Fruit fly (Drosophila melanogaster) whole organism, embryonic: ENCODE results near the gene eca.
A peak's percentile ranks its signal among the peaks of the same experiment; 100 is the strongest.

ENCODE experiments used
- CG12219 ChIP-seq: fragments of 200-800 bp; sonication (Bioruptor generic); optimal IDR thresholded peaks from 3 replicates; lab custom pipeline; 2018; ENCODE audit warnings: missing biosample characterization, mild to moderate bottlenecking, missing genetic modification characterization
- CG1233 ChIP-seq: fragments of 200-800 bp; sonication (Bioruptor generic); optimal IDR thresholded peaks from 4 replicates; lab custom pipeline; 2018; ENCODE audit warnings: missing biosample characterization, mild to moderate bottlenecking, missing genetic modification characterization
- CG13287 ChIP-seq: fragments of 200-800 bp; sonication (Bioruptor generic); IDR thresholded peaks from 2 replicates; pipeline ENCODE4 v1.3.6; 2022; ENCODE audit warnings: missing biosample characterization, missing genetic modification characterization; ENCODE audit not compliant: partially characterized antibody
- CG14014 ChIP-seq: fragments of 200-800 bp; sonication (Bioruptor generic); IDR thresholded peaks from 2 replicates; pipeline ENCODE4 v1.3.6; 2022; ENCODE audit warnings: missing biosample characterization, missing genetic modification characterization
- CG14860 ChIP-seq: fragments of 200-800 bp; sonication (Bioruptor generic); IDR thresholded peaks from 3 replicates; pipeline ENCODE4 v1.3.6; 2022; ENCODE audit warnings: missing biosample characterization, missing genetic modification characterization; ENCODE audit not compliant: partially characterized antibody
- CG14965 ChIP-seq: fragments of 200-800 bp; sonication (Bioruptor generic); optimal IDR thresholded peaks from 2 replicates; lab custom pipeline; 2016; ENCODE audit warnings: missing biosample characterization, missing genetic modification characterization, borderline replicate concordance
- CG15011 ChIP-seq: fragments of 200-800 bp; sonication (Bioruptor generic); optimal IDR thresholded peaks from 3 replicates; lab custom pipeline; 2018; ENCODE audit warnings: missing biosample characterization, mild to moderate bottlenecking, missing genetic modification characterization
- CG1529 ChIP-seq: fragments of 200-800 bp; sonication (Bioruptor generic); optimal IDR thresholded peaks from 3 replicates; lab custom pipeline; 2018; ENCODE audit warnings: missing biosample characterization, missing genetic modification characterization
- CG15514 ChIP-seq: fragments of 200-800 bp; sonication (Bioruptor generic); optimal IDR thresholded peaks from 3 replicates; lab custom pipeline; 2017; ENCODE audit warnings: missing biosample characterization, missing genetic modification characterization, mild to moderate bottlenecking, moderate library complexity, missing genetic modification reagents
- CG1602 ChIP-seq: fragments of 200-800 bp; sonication (Bioruptor generic); optimal IDR thresholded peaks from 3 replicates; lab custom pipeline; 2016; ENCODE audit warnings: missing biosample characterization, missing genetic modification characterization
- CG2199 ChIP-seq: fragments of 200-800 bp; sonication (Bioruptor generic); IDR thresholded peaks from 3 replicates; pipeline ENCODE4 v1.3.6; 2022; ENCODE audit warnings: missing biosample characterization, missing genetic modification characterization
- CG2678 ChIP-seq: fragments of 200-800 bp; sonication (Bioruptor generic); optimal IDR thresholded peaks from 3 replicates; lab custom pipeline; 2019; ENCODE audit warnings: missing biosample characterization, mild to moderate bottlenecking, missing genetic modification characterization, moderate library complexity
- CG4854 ChIP-seq: fragments of 200-800 bp; sonication (Bioruptor generic); optimal IDR thresholded peaks from 2 replicates; lab custom pipeline; 2016; ENCODE audit warnings: missing biosample characterization, missing genetic modification characterization, inconsistent platforms
- CG7357 ChIP-seq: fragments of 200-800 bp; sonication (Bioruptor generic); IDR thresholded peaks from 3 replicates; pipeline ENCODE4 v1.3.6; 2022; ENCODE audit warnings: missing biosample characterization, missing genetic modification characterization
- CG7928 ChIP-seq: fragments of 200-800 bp; sonication (Bioruptor generic); optimal IDR thresholded peaks from 2 replicates; lab custom pipeline; 2017; ENCODE audit warnings: missing biosample characterization, mild to moderate bottlenecking, missing genetic modification characterization
- CG9797 ChIP-seq: fragments of 200-800 bp; sonication (Bioruptor generic); optimal IDR thresholded peaks from 3 replicates; lab custom pipeline; 2018; ENCODE audit warnings: missing biosample characterization, mild to moderate bottlenecking, missing genetic modification characterization
- CkIIα-i1 ChIP-seq: fragments of 200-800 bp; sonication (Bioruptor generic); IDR thresholded peaks from 2 replicates; pipeline ENCODE4 v1.3.6; 2022; ENCODE audit warnings: missing biosample characterization, missing genetic modification characterization
- CoRest ChIP-seq: fragments of 200-800 bp; sonication (Bioruptor generic); optimal IDR thresholded peaks from 3 replicates; lab custom pipeline; 2018; ENCODE audit warnings: missing biosample characterization, mild to moderate bottlenecking, missing genetic modification characterization, moderate library complexity
- Dad ChIP-seq: fragments of 200-800 bp; sonication (Bioruptor generic); optimal IDR thresholded peaks from 3 replicates; lab custom pipeline; 2016; ENCODE audit warnings: missing biosample characterization, missing genetic modification characterization
- Dip3 ChIP-seq: fragments of 200-800 bp; sonication (Bioruptor generic); optimal IDR thresholded peaks from 3 replicates; lab custom pipeline; 2016; ENCODE audit warnings: missing biosample characterization, missing genetic modification characterization
- Dref ChIP-seq: fragments of 200-800 bp; sonication (Bioruptor generic); IDR thresholded peaks from 2 replicates; pipeline ENCODE4 v1.3.6; 2022; ENCODE audit warnings: missing biosample characterization, missing genetic modification characterization
- E2f2 ChIP-seq: fragments of 200-800 bp; sonication (Bioruptor generic); IDR thresholded peaks from 2 replicates; pipeline ENCODE4 v1.3.6; 2022; ENCODE audit warnings: missing biosample characterization, missing genetic modification characterization
- GATAe ChIP-seq: fragments of 200-800 bp; sonication (Bioruptor generic); conservative IDR thresholded peaks from 2 replicates; pipeline ENCODE4 v1.3.6; 2022; ENCODE audit warnings: missing biosample characterization, missing genetic modification characterization
- Lhr ChIP-seq: fragments of 200-800 bp; sonication (Bioruptor generic); optimal IDR thresholded peaks from 3 replicates; lab custom pipeline; 2017; ENCODE audit warnings: mild to moderate bottlenecking, missing biosample characterization, missing genetic modification reagents, missing genetic modification characterization
- MBD-R2 ChIP-seq: fragments of 200-800 bp; sonication (Bioruptor generic); IDR thresholded peaks from 2 replicates; pipeline ENCODE4 v1.3.6; 2022; ENCODE audit warnings: missing biosample characterization, missing genetic modification characterization
- Oaz ChIP-seq: fragments of 200-800 bp; sonication (Bioruptor generic); IDR thresholded peaks from 2 replicates; pipeline ENCODE4 v1.3.6; 2022; ENCODE audit warnings: missing biosample characterization, missing genetic modification characterization
- Stat92E ChIP-seq, 3 experiments: fragments of >200 bp in 2 of 3; fragments of 200-800 bp in 1 of 3; sonication (Bioruptor generic) in 1 of 3; optimal IDR thresholded peaks; 2 replicates each; lab custom pipeline; 2017 to 2019; ENCODE audit warnings: missing biosample characterization in 3 of 3, missing genetic modification characterization in 3 of 3, mild to moderate bottlenecking in 1 of 3, moderate library complexity in 1 of 3
- TFAM ChIP-seq: fragments of 200-800 bp; sonication (Bioruptor generic); optimal IDR thresholded peaks from 2 replicates; lab custom pipeline; 2017; ENCODE audit warnings: missing biosample characterization, missing genetic modification characterization, inconsistent platforms
- Tbp ChIP-seq: fragments of >200 bp; optimal IDR thresholded peaks from 2 replicates; lab custom pipeline; 2018; ENCODE audit warnings: missing biosample characterization, missing genetic modification characterization
- YL-1 ChIP-seq: fragments of 200-800 bp; sonication (Bioruptor generic); optimal IDR thresholded peaks from 3 replicates; lab custom pipeline; 2017; ENCODE audit warnings: missing biosample characterization, mild to moderate bottlenecking, missing genetic modification characterization
- az2 ChIP-seq: fragments of 200-800 bp; sonication (Bioruptor generic); optimal IDR thresholded peaks from 3 replicates; lab custom pipeline; 2016; ENCODE audit warnings: missing biosample characterization, missing genetic modification characterization
- bab2 ChIP-seq: fragments of 200-800 bp; sonication (Bioruptor generic); optimal IDR thresholded peaks from 2 replicates; lab custom pipeline; 2016; ENCODE audit warnings: missing biosample characterization, missing genetic modification characterization
- bsh ChIP-seq, 2 experiments: fragments of 200-800 bp; sonication (Bioruptor generic); optimal IDR thresholded peaks; 2 replicates each; lab custom pipeline; 2017 to 2018; ENCODE audit warnings: mild to moderate bottlenecking in 2 of 2, missing biosample characterization in 2 of 2, missing genetic modification characterization in 2 of 2, moderate library complexity in 1 of 2
- chn ChIP-seq: fragments of 200-800 bp; sonication (Bioruptor generic); optimal IDR thresholded peaks from 2 replicates; lab custom pipeline; 2016; ENCODE audit warnings: missing biosample characterization, missing genetic modification characterization
- croc ChIP-seq: fragments of 200-800 bp; sonication (Bioruptor generic); conservative IDR thresholded peaks from 3 replicates; pipeline ENCODE4 v1.3.6; 2022; ENCODE audit warnings: missing biosample characterization, missing genetic modification characterization
- dpn ChIP-seq, 2 experiments: fragments of 200-800 bp; sonication (Bioruptor generic); optimal IDR thresholded peaks; 3 replicates each; lab custom pipeline; 2016; ENCODE audit warnings: missing biosample characterization in 2 of 2, missing genetic modification characterization in 2 of 2
- gro ChIP-seq: fragments of 200-800 bp; sonication (Bioruptor generic); optimal IDR thresholded peaks from 2 replicates; lab custom pipeline; 2016; ENCODE audit warnings: missing biosample characterization, missing genetic modification characterization
- hkb ChIP-seq, 2 experiments: fragments of 200-800 bp in 1 of 2; fragments of >200 bp in 1 of 2; sonication (Bioruptor generic) in 1 of 2; IDR thresholded peaks in 1 of 2; optimal IDR thresholded peaks in 1 of 2; 2 replicates each; pipeline versions ENCODE4 v1.3.6 to Lab custom; 2017 to 2022; ENCODE audit warnings: missing biosample characterization in 1 of 2, missing genetic modification characterization in 1 of 2
- kah ChIP-seq: fragments of 200-800 bp; sonication (Bioruptor generic); optimal IDR thresholded peaks from 2 replicates; lab custom pipeline; 2018; ENCODE audit warnings: missing biosample characterization, mild to moderate bottlenecking, missing genetic modification characterization
- knrl ChIP-seq: fragments of 200-800 bp; sonication (Bioruptor generic); IDR thresholded peaks from 3 replicates; pipeline ENCODE4 v1.3.6; 2022; ENCODE audit warnings: missing biosample characterization, missing genetic modification characterization; ENCODE audit not compliant: partially characterized antibody
- nerfin-2 ChIP-seq: fragments of 200-800 bp; sonication (Bioruptor generic); IDR thresholded peaks from 2 replicates; pipeline ENCODE4 v1.3.6; 2022; ENCODE audit warnings: missing biosample characterization, missing genetic modification characterization; ENCODE audit not compliant: partially characterized antibody
- prd ChIP-seq, 3 experiments: fragments of >200 bp in 2 of 3; fragments of 200-800 bp in 1 of 3; sonication (Bioruptor generic) in 1 of 3; optimal IDR thresholded peaks in 2 of 3; IDR thresholded peaks in 1 of 3; 2 replicates in 2 of 3; 3 replicates in 1 of 3; pipeline versions ENCODE4 v1.3.6 to Lab custom; 2017 to 2022; ENCODE audit warnings: missing biosample characterization in 1 of 3, missing genetic modification characterization in 1 of 3
- psq ChIP-seq: fragments of 200-800 bp; sonication (Bioruptor generic); optimal IDR thresholded peaks from 2 replicates; lab custom pipeline; 2017; ENCODE audit warnings: missing biosample characterization, missing genetic modification characterization
- sc ChIP-seq, 3 experiments: fragments of >200 bp in 2 of 3; fragments of 200-800 bp in 1 of 3; sonication (Bioruptor generic) in 1 of 3; optimal IDR thresholded peaks; 2 replicates in 2 of 3; 3 replicates in 1 of 3; lab custom pipeline; 2017; ENCODE audit warnings: mild to moderate bottlenecking in 1 of 3, missing biosample characterization in 1 of 3, missing genetic modification characterization in 1 of 3, missing genetic modification reagents in 1 of 3
- sim ChIP-seq: fragments of 200-800 bp; sonication (Bioruptor generic); IDR thresholded peaks from 2 replicates; pipeline ENCODE4 v1.3.6; 2022; ENCODE audit warnings: missing biosample characterization, missing genetic modification characterization
- ttk ChIP-seq: fragments of 200-800 bp; sonication (Bioruptor generic); IDR thresholded peaks from 2 replicates; pipeline ENCODE4 v2.1.2; 2022; ENCODE audit warnings: missing biosample characterization, missing genetic modification characterization
- usp ChIP-seq: fragments of >200 bp; optimal IDR thresholded peaks from 2 replicates; lab custom pipeline; 2017; ENCODE audit warnings: missing biosample characterization, missing genetic modification characterization
- vnd ChIP-seq: fragments of 200-800 bp; sonication (Bioruptor generic); IDR thresholded peaks from 3 replicates; pipeline ENCODE4 v1.3.6; 2022; ENCODE audit warnings: missing biosample characterization, missing genetic modification characterization; ENCODE audit not compliant: partially characterized antibody
- wor ChIP-seq: fragments of 200-800 bp; sonication (Bioruptor generic); IDR thresholded peaks from 2 replicates; pipeline ENCODE4 v1.3.6; 2022; ENCODE audit warnings: missing biosample characterization, missing genetic modification characterization

The eca gene

DNA sequence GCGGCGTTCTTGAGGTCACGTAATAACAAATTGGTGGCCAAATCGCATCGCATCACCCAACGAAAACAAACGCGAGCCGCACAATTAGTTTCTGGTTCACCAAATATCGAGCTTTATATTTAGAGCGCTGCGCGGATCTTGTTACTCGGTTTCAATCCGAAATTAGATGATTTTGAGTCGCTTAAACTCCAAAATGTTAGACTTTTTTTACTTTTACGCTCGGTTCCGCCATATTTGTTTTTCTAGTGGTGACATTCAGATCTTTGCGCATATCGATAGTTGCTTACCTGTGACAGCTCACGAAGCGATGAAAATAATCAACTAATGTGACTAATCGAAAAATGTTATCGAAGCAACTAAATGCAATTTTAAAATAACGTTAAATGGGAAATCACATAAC, 47.9 kb downstream of the eca start, which contains the start of gene Scm (continued):
- TF ChIP-seq MBD-R2 (GFP tag; lab: Robert Waterston, UW) (peak; percentile 75), knrl (GFP tag; lab: Robert Waterston, UW) (peak; percentile 88), CG9797 (GFP tag; lab: Kevin White, UChicago) (peak; percentile 20), CG13287 (GFP tag; lab: Robert Waterston, UW) (peak; percentile 97), CG2199 (GFP tag; lab: Robert Waterston, UW) (no peak), CG14014 (GFP tag; lab: Robert Waterston, UW) (0 out of 2 replicates have a peak, but pooled peaks have one; percentile 34), Dref (peak; percentile 95), sc (optimal IDR thresholded peaks at IDR 0.05; lab: Kevin White, UChicago) (no peak), sc (GFP tag; optimal IDR thresholded peaks at IDR 0.05; lab: Kevin White, UChicago) (no peak), Oaz (GFP tag; lab: Robert Waterston, UW) (no peak), psq (GFP tag; lab: Kevin White, UChicago) (no peak), chn (GFP tag; lab: Kevin White, UChicago) (no peak), sim (GFP tag; lab: Robert Waterston, UW) (no peak), croc (no peak), CG1602 (GFP tag; lab: Kevin White, UChicago) (no peak), hkb (optimal IDR thresholded peaks at IDR 0.05; lab: Kevin White, UChicago) (no peak), hkb (GFP tag; IDR thresholded peaks at IDR 0.05; lab: Robert Waterston, UW) (no peak), nerfin-2 (GFP tag; lab: Robert Waterston, UW) (peak; percentile 80), prd (optimal IDR thresholded peaks at IDR 0.05; lab: Kevin White, UChicago) (no peak), prd (GFP tag; IDR thresholded peaks at IDR 0.05; lab: Robert Waterston, UW) (no peak), az2 (GFP tag; lab: Kevin White, UChicago) (no peak), CG7928 (GFP tag; lab: Kevin White, UChicago) (no peak), kah (GFP tag; lab: Kevin White, UChicago) (no peak), usp (no peak), bsh (GFP tag; optimal IDR thresholded peaks at IDR 0.05; lab: Kevin White, UChicago) (no peak), TFAM (GFP tag; lab: Kevin White, UChicago) (no peak), CG4854 (GFP tag; lab: Kevin White, UChicago) (peak; percentile 7), CG1233 (no peak), CoRest (tag; lab: Kevin White, UChicago) (no peak), gro (GFP tag; lab: Kevin White, UChicago) (peak; percentile 19), CG2678 (tag; lab: Kevin White, UChicago) (no peak), CG14965 (no peak), dpn (GFP tag; optimal IDR thresholded peaks at IDR 0.05; lab: Kevin White, UChicago) (no peak), CG12219 (GFP tag; lab: Kevin White, UChicago) (no peak), vnd (peak; percentile 78), ttk (GFP tag; lab: Robert Waterston, UW) (no peak), bab2 (GFP tag; lab: Kevin White, UChicago) (no peak), CG15514 (GFP tag; lab: Kevin White, UChicago) (peak; percentile 63), CG14860 (GFP tag; lab: Robert Waterston, UW) (peak; percentile 85), Lhr (no peak), CG1529 (no peak), YL-1 (GFP tag; lab: Kevin White, UChicago) (peak; percentile 94), Dip3 (GFP tag; lab: Kevin White, UChicago) (no peak), Tbp (GFP tag; lab: Kevin White, UChicago) (no peak), Stat92E (GFP tag; optimal IDR thresholded peaks at IDR 0.05; lab: Kevin White, UChicago) (peak in 1 of 3 experiments; percentile 11), GATAe (GFP tag; lab: Robert Waterston, UW) (no peak), CG7357 (GFP tag; lab: Robert Waterston, UW) (no peak), wor (GFP tag; lab: Robert Waterston, UW) (no peak), E2f2 (GFP tag; lab: Robert Waterston, UW) (peak; percentile 71), CG15011 (GFP tag; lab: Kevin White, UChicago) (no peak), CkIIα-i1 (GFP tag; lab: Robert Waterston, UW) (no peak), Dad (no peak)
